Fruit fly (Drosophila melanogaster) whole organism, prepupa: ENCODE results near the gene mldr.

Experiments
- Blimp-1 ChIP-seq: fragments of 200-800 bp; sonication (Bioruptor generic); optimal IDR thresholded peaks from 3 replicates; lab custom pipeline; 2017; ENCODE audit warnings: missing biosample characterization, missing genetic modification characterization, mild to moderate bottlenecking, moderate library complexity, missing genetic modification reagents
- CG10669 ChIP-seq: fragments of 200-800 bp; sonication (Bioruptor generic); optimal IDR thresholded peaks from 3 replicates; lab custom pipeline; 2018; ENCODE audit warnings: missing biosample characterization, mild to moderate bottlenecking, missing genetic modification characterization, moderate library complexity
- CG11294 ChIP-seq: fragments of 200-800 bp; sonication (Bioruptor generic); IDR thresholded peaks from 2 replicates; pipeline ENCODE4 v1.3.6; 2022; ENCODE audit warnings: missing biosample characterization, missing genetic modification characterization
- CG11762 ChIP-seq: fragments of 200-800 bp; sonication (Bioruptor generic); optimal IDR thresholded peaks from 3 replicates; lab custom pipeline; 2016; ENCODE audit warnings: missing biosample characterization, missing genetic modification characterization; ENCODE audit not compliant: insufficient read depth
- CG11902 ChIP-seq: fragments of 200-800 bp; sonication (Bioruptor generic); optimal IDR thresholded peaks from 3 replicates; lab custom pipeline; 2016; ENCODE audit warnings: missing biosample characterization, missing genetic modification characterization
- CG15336 ChIP-seq: fragments of 200-800 bp; sonication (Bioruptor generic); IDR thresholded peaks from 2 replicates; pipeline ENCODE4 v1.3.6; 2022; ENCODE audit warnings: missing biosample characterization, missing genetic modification characterization
- CG1621 ChIP-seq: fragments of 200-800 bp; sonication (Bioruptor generic); optimal IDR thresholded peaks from 3 replicates; lab custom pipeline; 2018; ENCODE audit warnings: missing biosample characterization, mild to moderate bottlenecking, missing genetic modification characterization
- CG16779 ChIP-seq: fragments of 200-800 bp; sonication (Bioruptor generic); optimal IDR thresholded peaks from 3 replicates; lab custom pipeline; 2017; ENCODE audit warnings: missing biosample characterization, mild to moderate bottlenecking, missing genetic modification characterization
- CG3032 ChIP-seq: fragments of 200-800 bp; optimal IDR thresholded peaks from 2 replicates; lab custom pipeline; 2019; ENCODE audit warnings: missing biosample characterization, mild to moderate bottlenecking, missing genetic modification characterization, moderate library complexity
- CG31627 ChIP-seq: fragments of 200-800 bp; sonication (Bioruptor generic); optimal IDR thresholded peaks from 3 replicates; lab custom pipeline; 2016; ENCODE audit warnings: missing biosample characterization, missing genetic modification characterization
- CG32006 ChIP-seq: fragments of 200-800 bp; sonication (Bioruptor generic); optimal IDR thresholded peaks from 3 replicates; lab custom pipeline; 2017; ENCODE audit warnings: missing biosample characterization, mild to moderate bottlenecking, missing genetic modification characterization
- CG34406 ChIP-seq: fragments of 200-800 bp; sonication (Bioruptor generic); optimal IDR thresholded peaks from 3 replicates; lab custom pipeline; 2016; ENCODE audit warnings: missing biosample characterization, missing genetic modification characterization
- CG3919 ChIP-seq: fragments of 200-800 bp; sonication (Bioruptor generic); optimal IDR thresholded peaks from 3 replicates; lab custom pipeline; 2016; ENCODE audit warnings: missing biosample characterization, missing genetic modification characterization
- CG4318 ChIP-seq: fragments of 200-800 bp; sonication (Bioruptor generic); optimal IDR thresholded peaks from 3 replicates; lab custom pipeline; 2017; ENCODE audit warnings: missing biosample characterization, mild to moderate bottlenecking, missing genetic modification characterization
- CG6276 ChIP-seq: fragments of 200-800 bp; sonication (Bioruptor generic); optimal IDR thresholded peaks from 2 replicates; lab custom pipeline; 2017; ENCODE audit warnings: missing biosample characterization, mild to moderate bottlenecking, missing genetic modification characterization
- CG6792 ChIP-seq: fragments of 200-800 bp; sonication (Bioruptor generic); optimal IDR thresholded peaks from 3 replicates; lab custom pipeline; 2016; ENCODE audit warnings: missing biosample characterization, missing genetic modification characterization
- CG6808 ChIP-seq: fragments of 200-800 bp; sonication (Bioruptor generic); optimal IDR thresholded peaks from 3 replicates; lab custom pipeline; 2017; ENCODE audit warnings: missing biosample characterization, missing genetic modification characterization, mild to moderate bottlenecking, moderate library complexity, missing genetic modification reagents
- CG6854 ChIP-seq: fragments of 200-800 bp; sonication (Bioruptor generic); optimal IDR thresholded peaks from 2 replicates; lab custom pipeline; 2017; ENCODE audit warnings: missing biosample characterization, mild to moderate bottlenecking, missing genetic modification characterization
- CG8119 ChIP-seq: fragments of 200-800 bp; sonication (Bioruptor generic); IDR thresholded peaks from 3 replicates; pipeline ENCODE4 v1.3.6; 2022; ENCODE audit warnings: missing biosample characterization, missing genetic modification characterization
- CG8319 ChIP-seq: fragments of 200-800 bp; sonication (Bioruptor generic); optimal IDR thresholded peaks from 3 replicates; lab custom pipeline; 2016; ENCODE audit warnings: missing biosample characterization, missing genetic modification characterization
- CG9139 ChIP-seq: fragments of 200-800 bp; sonication (Bioruptor generic); optimal IDR thresholded peaks from 3 replicates; lab custom pipeline; 2017; ENCODE audit warnings: missing biosample characterization, mild to moderate bottlenecking, missing genetic modification characterization
- Eip75B ChIP-seq: fragments of 200-800 bp; sonication (Bioruptor generic); optimal IDR thresholded peaks from 3 replicates; lab custom pipeline; 2016; ENCODE audit warnings: missing biosample characterization, missing genetic modification characterization
- Eip78C ChIP-seq: fragments of 200-800 bp; sonication (Bioruptor generic); peaks from one replicate; lab custom pipeline; 2016; ENCODE audit warnings: missing biosample characterization, missing genetic modification characterization
- Eip93F ChIP-seq: fragments of 200-800 bp; sonication (Bioruptor generic); optimal IDR thresholded peaks from 2 replicates; lab custom pipeline; 2016; ENCODE audit warnings: missing biosample characterization, mild to moderate bottlenecking, missing genetic modification characterization
- Ets21C ChIP-seq: fragments of 200-800 bp; sonication (Bioruptor generic); optimal IDR thresholded peaks from 3 replicates; lab custom pipeline; 2016; ENCODE audit warnings: missing biosample characterization, missing genetic modification characterization
- Ets96B ChIP-seq: fragments of 200-800 bp; optimal IDR thresholded peaks from 2 replicates; lab custom pipeline; 2019; ENCODE audit warnings: missing biosample characterization, mild to moderate bottlenecking, missing genetic modification characterization, moderate library complexity
- Gug ChIP-seq: fragments of 200-800 bp; sonication (Bioruptor generic); IDR thresholded peaks from 2 replicates; pipeline ENCODE4 v1.3.6; 2022; ENCODE audit warnings: missing biosample characterization, missing genetic modification characterization
- Hr39 ChIP-seq: fragments of 200-800 bp; sonication (Bioruptor generic); optimal IDR thresholded peaks from 2 replicates; lab custom pipeline; 2016; ENCODE audit warnings: missing biosample characterization, missing genetic modification characterization
- Lpt ChIP-seq: fragments of 200-800 bp; sonication (Bioruptor generic); optimal IDR thresholded peaks from 3 replicates; lab custom pipeline; 2016; ENCODE audit warnings: missing biosample characterization, missing genetic modification characterization
- Met ChIP-seq: fragments of 200-800 bp; sonication (Bioruptor generic); optimal IDR thresholded peaks from 3 replicates; lab custom pipeline; 2016; ENCODE audit warnings: missing biosample characterization, missing genetic modification characterization
- OdsH ChIP-seq: fragments of 200-800 bp; sonication (Bioruptor generic); optimal IDR thresholded peaks from 3 replicates; lab custom pipeline; 2016; ENCODE audit warnings: missing biosample characterization, missing genetic modification characterization
- Smox ChIP-seq: fragments of 200-800 bp; sonication (Bioruptor generic); optimal IDR thresholded peaks from 3 replicates; lab custom pipeline; 2016; ENCODE audit warnings: missing biosample characterization, missing genetic modification characterization
- Sox102F ChIP-seq: fragments of 200-800 bp; sonication (Bioruptor generic); optimal IDR thresholded peaks from 2 replicates; lab custom pipeline; 2016; ENCODE audit warnings: missing biosample characterization, mild to moderate bottlenecking, missing genetic modification characterization
- Sox14 ChIP-seq: fragments of 200-800 bp; sonication (Bioruptor generic); optimal IDR thresholded peaks from 3 replicates; lab custom pipeline; 2016; ENCODE audit warnings: missing biosample characterization, missing genetic modification characterization
- Sox15 ChIP-seq: fragments of 200-800 bp; sonication (Bioruptor generic); optimal IDR thresholded peaks from 3 replicates; lab custom pipeline; 2016; ENCODE audit warnings: missing biosample characterization, missing genetic modification characterization
- achi ChIP-seq: fragments of 200-800 bp; sonication (Bioruptor generic); optimal IDR thresholded peaks from 3 replicates; lab custom pipeline; 2016; ENCODE audit warnings: missing biosample characterization, missing genetic modification characterization
- acj6 ChIP-seq: fragments of 200-800 bp; sonication (Bioruptor generic); optimal IDR thresholded peaks from 3 replicates; lab custom pipeline; 2016; ENCODE audit warnings: missing biosample characterization, missing genetic modification characterization
- cyc ChIP-seq: fragments of 200-800 bp; sonication (Bioruptor generic); optimal IDR thresholded peaks from 3 replicates; lab custom pipeline; 2016; ENCODE audit warnings: missing biosample characterization, missing genetic modification characterization
- dsx ChIP-seq: fragments of 200-800 bp; optimal IDR thresholded peaks from 3 replicates; lab custom pipeline; 2019; ENCODE audit warnings: missing biosample characterization, mild to moderate bottlenecking, missing genetic modification characterization, moderate library complexity; ENCODE audit not compliant: poor library complexity, severe bottlenecking
- eg ChIP-seq: fragments of 200-800 bp; sonication (Bioruptor generic); IDR thresholded peaks from 3 replicates; pipeline ENCODE4 v1.3.6; 2022; ENCODE audit warnings: missing biosample characterization, missing genetic modification characterization
- fd59A ChIP-seq: fragments of 200-800 bp; sonication (Bioruptor generic); optimal IDR thresholded peaks from 2 replicates; lab custom pipeline; 2017; ENCODE audit warnings: missing biosample characterization, mild to moderate bottlenecking, missing genetic modification characterization, missing genetic modification reagents
- fd85E ChIP-seq: fragments of 200-800 bp; sonication (Bioruptor generic); optimal IDR thresholded peaks from 3 replicates; lab custom pipeline; 2016; ENCODE audit warnings: missing biosample characterization, missing genetic modification characterization
- fkh ChIP-seq: fragments of 200-800 bp; sonication (Bioruptor generic); optimal IDR thresholded peaks from 3 replicates; lab custom pipeline; 2017; ENCODE audit warnings: missing biosample characterization, mild to moderate bottlenecking, missing genetic modification characterization, moderate library complexity
- lz ChIP-seq: fragments of 200-800 bp; sonication (Bioruptor generic); optimal IDR thresholded peaks from 3 replicates; lab custom pipeline; 2016; ENCODE audit warnings: missing biosample characterization, missing genetic modification characterization
- net ChIP-seq: fragments of 200-800 bp; sonication (Bioruptor generic); optimal IDR thresholded peaks from 3 replicates; lab custom pipeline; 2016; ENCODE audit warnings: missing biosample characterization, missing genetic modification characterization
- pdm3 ChIP-seq: fragments of 200-800 bp; sonication (Bioruptor generic); optimal IDR thresholded peaks from 3 replicates; lab custom pipeline; 2016; ENCODE audit warnings: missing biosample characterization, missing genetic modification characterization
- salr ChIP-seq, 2 experiments: fragments of 200-800 bp; sonication (Bioruptor generic); optimal IDR thresholded peaks; 3 replicates each; lab custom pipeline; 2016 to 2018; ENCODE audit warnings: missing biosample characterization in 2 of 2, missing genetic modification characterization in 2 of 2, mild to moderate bottlenecking in 1 of 2
- spab ChIP-seq: fragments of 200-800 bp; sonication (Bioruptor generic); optimal IDR thresholded peaks from 2 replicates; lab custom pipeline; 2017; ENCODE audit warnings: missing biosample characterization, mild to moderate bottlenecking, missing genetic modification characterization, missing genetic modification reagents
- ss ChIP-seq, 2 experiments: fragments of 200-800 bp; sonication (Bioruptor generic); optimal IDR thresholded peaks; 2 replicates in 1 of 2; 3 replicates in 1 of 2; lab custom pipeline; 2017 to 2018; ENCODE audit warnings: mild to moderate bottlenecking in 2 of 2, missing biosample characterization in 2 of 2, missing genetic modification characterization in 2 of 2, moderate library complexity in 1 of 2
- svp ChIP-seq: fragments of 200-800 bp; sonication (Bioruptor generic); peaks from one replicate; lab custom pipeline; 2016; ENCODE audit warnings: missing biosample characterization, missing genetic modification characterization
- topi ChIP-seq: fragments of 200-800 bp; sonication (Bioruptor generic); optimal IDR thresholded peaks from 3 replicates; lab custom pipeline; 2016; ENCODE audit warnings: missing biosample characterization, missing genetic modification characterization
- vri ChIP-seq: fragments of 200-800 bp; sonication (Bioruptor generic); optimal IDR thresholded peaks from 3 replicates; lab custom pipeline; 2016; ENCODE audit warnings: missing biosample characterization, mild to moderate bottlenecking, missing genetic modification characterization

mldr gene

DNA sequence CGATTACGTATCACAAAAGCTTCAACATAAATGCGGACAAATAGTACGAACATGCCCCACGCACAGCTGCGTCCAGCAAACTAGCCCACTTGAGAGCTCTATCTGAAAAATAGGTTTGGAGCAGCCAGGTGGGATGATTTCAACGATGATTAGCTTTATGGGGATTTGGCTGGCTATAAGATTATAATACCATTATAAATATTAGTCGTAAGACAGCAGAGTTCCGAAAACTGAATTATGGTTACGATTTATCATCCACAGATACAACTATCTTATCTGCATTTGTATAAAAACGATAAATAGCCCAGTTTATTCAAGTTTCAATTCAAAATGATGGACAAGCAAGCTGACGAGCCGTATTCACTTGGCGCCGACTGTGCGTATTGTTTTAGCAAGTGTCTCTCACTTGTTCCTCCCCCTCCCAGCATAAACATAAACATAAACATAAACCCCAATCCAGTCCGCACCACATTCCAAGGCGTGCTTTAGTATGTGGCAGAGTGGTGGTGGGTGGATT is 27.4 kb upstream of the mldr start:
- no peak for TF ChIP-seq Sox102F (GFP tag; lab: Kevin White, UChicago)
- TF ChIP-seq Lpt (GFP tag; lab: Kevin White, UChicago) = peak; percentile 24
- TF ChIP-seq fd59A (GFP tag; lab: Kevin White, UChicago) = peak; percentile 18
- peak; percentile 14 for TF ChIP-seq CG8319 (GFP tag; lab: Kevin White, UChicago)
- TF ChIP-seq fd85E (GFP tag; lab: Kevin White, UChicago) = no peak
- TF ChIP-seq CG16779 (tag; lab: Kevin White, UChicago) = no peak
- TF ChIP-seq Hr39 (GFP tag; lab: Kevin White, UChicago) = no peak
- peak; percentile 77 for TF ChIP-seq CG15336 (GFP tag; lab: Robert Waterston, UW)
- TF ChIP-seq CG31627 (GFP tag; lab: Kevin White, UChicago) = no peak
- TF ChIP-seq CG34406 (GFP tag; lab: Kevin White, UChicago) = no peak
- peak; percentile 88 for TF ChIP-seq Eip78C (GFP tag; lab: Kevin White, UChicago)
- TF ChIP-seq CG4318 (GFP tag; lab: Kevin White, UChicago) = peak; percentile 11
- peak; percentile 77 for TF ChIP-seq CG32006 (GFP tag; lab: Kevin White, UChicago)
- TF ChIP-seq CG11762 (GFP tag; lab: Kevin White, UChicago) = peak; percentile 15
- TF ChIP-seq OdsH (GFP tag; lab: Kevin White, UChicago) = peak; percentile 22
- peak; percentile 38 for TF ChIP-seq topi (GFP tag; lab: Kevin White, UChicago)
- peak; percentile 1 for TF ChIP-seq dsx
- peak; percentile 43 for TF ChIP-seq net (GFP tag; lab: Kevin White, UChicago)
- TF ChIP-seq Met = peak; percentile 5
- TF ChIP-seq CG6276 (GFP tag; lab: Kevin White, UChicago) = peak; percentile 79
- peak; percentile 21 for TF ChIP-seq CG10669
- no peak for TF ChIP-seq spab (GFP tag; lab: Kevin White, UChicago)
- TF ChIP-seq Sox15 (GFP tag; lab: Kevin White, UChicago) = peak; percentile 14
- no peak for TF ChIP-seq vri (GFP tag; lab: Kevin White, UChicago)
- TF ChIP-seq svp (GFP tag; lab: Kevin White, UChicago) = peak; percentile 68
- TF ChIP-seq Gug (GFP tag; lab: Robert Waterston, UW) = no peak
- TF ChIP-seq cyc (GFP tag; lab: Kevin White, UChicago) = no peak
- TF ChIP-seq CG6792 (GFP tag; lab: Kevin White, UChicago) = peak; percentile 8
- TF ChIP-seq fkh (GFP tag; lab: Kevin White, UChicago) = peak; percentile 68
- TF ChIP-seq Smox (GFP tag; lab: Kevin White, UChicago) = no peak
- no peak for TF ChIP-seq CG6854 (GFP tag; lab: Kevin White, UChicago)
- no peak for TF ChIP-seq CG11294 (GFP tag; lab: Robert Waterston, UW)
- TF ChIP-seq CG8119 (GFP tag; lab: Robert Waterston, UW) = peak; percentile 64; the same call in 2 of the 3 replicates
- TF ChIP-seq Ets21C = no peak
- TF ChIP-seq Eip75B (GFP tag; lab: Kevin White, UChicago) = peak; percentile 16
- TF ChIP-seq pdm3 = peak; percentile 52
- peak; percentile 36 for TF ChIP-seq Ets96B (tag; lab: Kevin White, UChicago)
- no peak for TF ChIP-seq Eip93F (GFP tag; lab: Kevin White, UChicago)
- TF ChIP-seq CG3919 = peak; percentile 19
- TF ChIP-seq CG9139 (GFP tag; lab: Kevin White, UChicago) = no peak
- TF ChIP-seq CG11902 = no peak
- TF ChIP-seq salr (GFP tag; optimal IDR thresholded peaks at IDR 0.05; lab: Kevin White, UChicago) = peak in 1 of 2 experiments; percentile 25
- TF ChIP-seq lz (GFP tag; lab: Kevin White, UChicago) = peak; percentile 17
- TF ChIP-seq acj6 (GFP tag; lab: Kevin White, UChicago) = peak; percentile 21
- TF ChIP-seq achi (GFP tag; lab: Kevin White, UChicago) = peak; percentile 37
- peak; percentile 53; the same call in 2 of the 3 replicates for TF ChIP-seq eg (GFP tag; lab: Robert Waterston, UW)
- no peak for TF ChIP-seq Blimp-1
- TF ChIP-seq ss (GFP tag; optimal IDR thresholded peaks at IDR 0.05; lab: Kevin White, UChicago) = peak in 1 of 2 experiments; percentile 10
- TF ChIP-seq CG6808 (GFP tag; lab: Kevin White, UChicago) = peak; percentile 22
- TF ChIP-seq CG3032 = peak; percentile 5
- TF ChIP-seq Sox14 (GFP tag; lab: Kevin White, UChicago) = peak; percentile 19
- no peak for TF ChIP-seq CG1621 (tag; lab: Kevin White, UChicago)
